Worm (Caenorhabditis elegans): Measurements from ENCODE around the gene F53A2.1.

ce11 chrIII:13359256-13359655 lies 34.6 kb upstream of the F53A2.1 start, which contains the start of gene F53A2.9:
- TF ChIP-seq flt-1 (GFP tag; IDR thresholded peaks at IDR 0.05), result no peak
- TF ChIP-seq ztf-23 (GFP tag; IDR thresholded peaks at IDR 0.05), result no peak
- no peak for TF ChIP-seq med-1 (GFP tag; optimal IDR thresholded peaks at IDR 0.05; ENCODE audit: insufficient read depth)
- TF ChIP-seq ztf-29 (GFP tag; IDR thresholded peaks at IDR 0.05), result no peak
